Fruit fly (Drosophila melanogaster) whole organism, prepupa: Measurements from ENCODE around the gene amn.

Experiments
- CG10631 ChIP-seq: fragments of 200-800 bp; sonication (Bioruptor generic); optimal IDR thresholded peaks from 2 replicates; lab custom pipeline; 2016; ENCODE audit warnings: missing biosample characterization, missing genetic modification characterization
- CG11294 ChIP-seq: fragments of 200-800 bp; sonication (Bioruptor generic); IDR thresholded peaks from 2 replicates; pipeline ENCODE4 v1.3.6; 2022; ENCODE audit warnings: missing biosample characterization, missing genetic modification characterization
- CG11902 ChIP-seq: fragments of 200-800 bp; sonication (Bioruptor generic); optimal IDR thresholded peaks from 3 replicates; lab custom pipeline; 2016; ENCODE audit warnings: missing biosample characterization, missing genetic modification characterization
- CG1621 ChIP-seq: fragments of 200-800 bp; sonication (Bioruptor generic); optimal IDR thresholded peaks from 3 replicates; lab custom pipeline; 2018; ENCODE audit warnings: missing biosample characterization, mild to moderate bottlenecking, missing genetic modification characterization
- CG16779 ChIP-seq: fragments of 200-800 bp; sonication (Bioruptor generic); optimal IDR thresholded peaks from 3 replicates; lab custom pipeline; 2017; ENCODE audit warnings: missing biosample characterization, mild to moderate bottlenecking, missing genetic modification characterization
- CG3032 ChIP-seq: fragments of 200-800 bp; optimal IDR thresholded peaks from 2 replicates; lab custom pipeline; 2019; ENCODE audit warnings: missing biosample characterization, mild to moderate bottlenecking, missing genetic modification characterization, moderate library complexity
- CG31627 ChIP-seq: fragments of 200-800 bp; sonication (Bioruptor generic); optimal IDR thresholded peaks from 3 replicates; lab custom pipeline; 2016; ENCODE audit warnings: missing biosample characterization, missing genetic modification characterization
- CG32006 ChIP-seq: fragments of 200-800 bp; sonication (Bioruptor generic); optimal IDR thresholded peaks from 3 replicates; lab custom pipeline; 2017; ENCODE audit warnings: missing biosample characterization, mild to moderate bottlenecking, missing genetic modification characterization
- CG34406 ChIP-seq: fragments of 200-800 bp; sonication (Bioruptor generic); optimal IDR thresholded peaks from 3 replicates; lab custom pipeline; 2016; ENCODE audit warnings: missing biosample characterization, missing genetic modification characterization
- CG3919 ChIP-seq: fragments of 200-800 bp; sonication (Bioruptor generic); optimal IDR thresholded peaks from 3 replicates; lab custom pipeline; 2016; ENCODE audit warnings: missing biosample characterization, missing genetic modification characterization
- CG4318 ChIP-seq: fragments of 200-800 bp; sonication (Bioruptor generic); optimal IDR thresholded peaks from 3 replicates; lab custom pipeline; 2017; ENCODE audit warnings: missing biosample characterization, mild to moderate bottlenecking, missing genetic modification characterization
- CG6163 ChIP-seq: fragments of 200-800 bp; sonication (Bioruptor generic); IDR thresholded peaks from 3 replicates; pipeline ENCODE4 v1.3.6; 2022; ENCODE audit warnings: missing biosample characterization, missing genetic modification characterization
- CG6276 ChIP-seq: fragments of 200-800 bp; sonication (Bioruptor generic); optimal IDR thresholded peaks from 2 replicates; lab custom pipeline; 2017; ENCODE audit warnings: missing biosample characterization, mild to moderate bottlenecking, missing genetic modification characterization
- CG6792 ChIP-seq: fragments of 200-800 bp; sonication (Bioruptor generic); optimal IDR thresholded peaks from 3 replicates; lab custom pipeline; 2016; ENCODE audit warnings: missing biosample characterization, missing genetic modification characterization
- CG6808 ChIP-seq: fragments of 200-800 bp; sonication (Bioruptor generic); optimal IDR thresholded peaks from 3 replicates; lab custom pipeline; 2017; ENCODE audit warnings: missing biosample characterization, missing genetic modification characterization, mild to moderate bottlenecking, moderate library complexity, missing genetic modification reagents
- CG6854 ChIP-seq: fragments of 200-800 bp; sonication (Bioruptor generic); optimal IDR thresholded peaks from 2 replicates; lab custom pipeline; 2017; ENCODE audit warnings: missing biosample characterization, mild to moderate bottlenecking, missing genetic modification characterization
- CG7368 ChIP-seq: fragments of 200-800 bp; sonication (Bioruptor generic); optimal IDR thresholded peaks from 3 replicates; lab custom pipeline; 2016; ENCODE audit warnings: missing biosample characterization, missing genetic modification characterization
- CG8119 ChIP-seq: fragments of 200-800 bp; sonication (Bioruptor generic); IDR thresholded peaks from 3 replicates; pipeline ENCODE4 v1.3.6; 2022; ENCODE audit warnings: missing biosample characterization, missing genetic modification characterization
- CG8319 ChIP-seq: fragments of 200-800 bp; sonication (Bioruptor generic); optimal IDR thresholded peaks from 3 replicates; lab custom pipeline; 2016; ENCODE audit warnings: missing biosample characterization, missing genetic modification characterization
- CG9139 ChIP-seq: fragments of 200-800 bp; sonication (Bioruptor generic); optimal IDR thresholded peaks from 3 replicates; lab custom pipeline; 2017; ENCODE audit warnings: missing biosample characterization, mild to moderate bottlenecking, missing genetic modification characterization
- Eip75B ChIP-seq: fragments of 200-800 bp; sonication (Bioruptor generic); optimal IDR thresholded peaks from 3 replicates; lab custom pipeline; 2016; ENCODE audit warnings: missing biosample characterization, missing genetic modification characterization
- Eip78C ChIP-seq: fragments of 200-800 bp; sonication (Bioruptor generic); peaks from one replicate; lab custom pipeline; 2016; ENCODE audit warnings: missing biosample characterization, missing genetic modification characterization
- Eip93F ChIP-seq: fragments of 200-800 bp; sonication (Bioruptor generic); optimal IDR thresholded peaks from 2 replicates; lab custom pipeline; 2016; ENCODE audit warnings: missing biosample characterization, mild to moderate bottlenecking, missing genetic modification characterization
- Ets21C ChIP-seq: fragments of 200-800 bp; sonication (Bioruptor generic); optimal IDR thresholded peaks from 3 replicates; lab custom pipeline; 2016; ENCODE audit warnings: missing biosample characterization, missing genetic modification characterization
- Gug ChIP-seq: fragments of 200-800 bp; sonication (Bioruptor generic); IDR thresholded peaks from 2 replicates; pipeline ENCODE4 v1.3.6; 2022; ENCODE audit warnings: missing biosample characterization, missing genetic modification characterization
- Hr38 ChIP-seq: sonication (Bioruptor generic); optimal IDR thresholded peaks from 2 replicates; lab custom pipeline; 2016; ENCODE audit warnings: missing biosample characterization, missing genetic modification characterization
- Hr39 ChIP-seq: fragments of 200-800 bp; sonication (Bioruptor generic); optimal IDR thresholded peaks from 2 replicates; lab custom pipeline; 2016; ENCODE audit warnings: missing biosample characterization, missing genetic modification characterization
- Hr4 ChIP-seq: fragments of 200-800 bp; sonication (Bioruptor generic); optimal IDR thresholded peaks from 3 replicates; lab custom pipeline; 2016; ENCODE audit warnings: missing biosample characterization, missing genetic modification characterization
- Lpt ChIP-seq: fragments of 200-800 bp; sonication (Bioruptor generic); optimal IDR thresholded peaks from 3 replicates; lab custom pipeline; 2016; ENCODE audit warnings: missing biosample characterization, missing genetic modification characterization
- Met ChIP-seq: fragments of 200-800 bp; sonication (Bioruptor generic); optimal IDR thresholded peaks from 3 replicates; lab custom pipeline; 2016; ENCODE audit warnings: missing biosample characterization, missing genetic modification characterization
- Sox102F ChIP-seq: fragments of 200-800 bp; sonication (Bioruptor generic); optimal IDR thresholded peaks from 2 replicates; lab custom pipeline; 2016; ENCODE audit warnings: missing biosample characterization, mild to moderate bottlenecking, missing genetic modification characterization
- Sox14 ChIP-seq: fragments of 200-800 bp; sonication (Bioruptor generic); optimal IDR thresholded peaks from 3 replicates; lab custom pipeline; 2016; ENCODE audit warnings: missing biosample characterization, missing genetic modification characterization
- Sox15 ChIP-seq: fragments of 200-800 bp; sonication (Bioruptor generic); optimal IDR thresholded peaks from 3 replicates; lab custom pipeline; 2016; ENCODE audit warnings: missing biosample characterization, missing genetic modification characterization
- dsx ChIP-seq: fragments of 200-800 bp; optimal IDR thresholded peaks from 3 replicates; lab custom pipeline; 2019; ENCODE audit warnings: missing biosample characterization, mild to moderate bottlenecking, missing genetic modification characterization, moderate library complexity; ENCODE audit not compliant: poor library complexity, severe bottlenecking
- eg ChIP-seq: fragments of 200-800 bp; sonication (Bioruptor generic); IDR thresholded peaks from 3 replicates; pipeline ENCODE4 v1.3.6; 2022; ENCODE audit warnings: missing biosample characterization, missing genetic modification characterization
- esn ChIP-seq: fragments of 200-800 bp; sonication (Bioruptor generic); optimal IDR thresholded peaks from 2 replicates; lab custom pipeline; 2016; ENCODE audit warnings: missing biosample characterization, mild to moderate bottlenecking, missing genetic modification characterization, moderate library complexity
- fd59A ChIP-seq: fragments of 200-800 bp; sonication (Bioruptor generic); optimal IDR thresholded peaks from 2 replicates; lab custom pipeline; 2017; ENCODE audit warnings: missing biosample characterization, mild to moderate bottlenecking, missing genetic modification characterization, missing genetic modification reagents
- fd85E ChIP-seq: fragments of 200-800 bp; sonication (Bioruptor generic); optimal IDR thresholded peaks from 3 replicates; lab custom pipeline; 2016; ENCODE audit warnings: missing biosample characterization, missing genetic modification characterization
- fkh ChIP-seq: fragments of 200-800 bp; sonication (Bioruptor generic); optimal IDR thresholded peaks from 3 replicates; lab custom pipeline; 2017; ENCODE audit warnings: missing biosample characterization, mild to moderate bottlenecking, missing genetic modification characterization, moderate library complexity
- lz ChIP-seq: fragments of 200-800 bp; sonication (Bioruptor generic); optimal IDR thresholded peaks from 3 replicates; lab custom pipeline; 2016; ENCODE audit warnings: missing biosample characterization, missing genetic modification characterization
- net ChIP-seq: fragments of 200-800 bp; sonication (Bioruptor generic); optimal IDR thresholded peaks from 3 replicates; lab custom pipeline; 2016; ENCODE audit warnings: missing biosample characterization, missing genetic modification characterization
- salr ChIP-seq, 2 experiments: fragments of 200-800 bp; sonication (Bioruptor generic); optimal IDR thresholded peaks; 3 replicates each; lab custom pipeline; 2016 to 2018; ENCODE audit warnings: missing biosample characterization in 2 of 2, missing genetic modification characterization in 2 of 2, mild to moderate bottlenecking in 1 of 2
- ss ChIP-seq, 2 experiments: fragments of 200-800 bp; sonication (Bioruptor generic); optimal IDR thresholded peaks; 2 replicates in 1 of 2; 3 replicates in 1 of 2; lab custom pipeline; 2017 to 2018; ENCODE audit warnings: mild to moderate bottlenecking in 2 of 2, missing biosample characterization in 2 of 2, missing genetic modification characterization in 2 of 2, moderate library complexity in 1 of 2
- topi ChIP-seq: fragments of 200-800 bp; sonication (Bioruptor generic); optimal IDR thresholded peaks from 3 replicates; lab custom pipeline; 2016; ENCODE audit warnings: missing biosample characterization, missing genetic modification characterization
- vri ChIP-seq: fragments of 200-800 bp; sonication (Bioruptor generic); optimal IDR thresholded peaks from 3 replicates; lab custom pipeline; 2016; ENCODE audit warnings: missing biosample characterization, mild to moderate bottlenecking, missing genetic modification characterization

amn gene

DNA sequence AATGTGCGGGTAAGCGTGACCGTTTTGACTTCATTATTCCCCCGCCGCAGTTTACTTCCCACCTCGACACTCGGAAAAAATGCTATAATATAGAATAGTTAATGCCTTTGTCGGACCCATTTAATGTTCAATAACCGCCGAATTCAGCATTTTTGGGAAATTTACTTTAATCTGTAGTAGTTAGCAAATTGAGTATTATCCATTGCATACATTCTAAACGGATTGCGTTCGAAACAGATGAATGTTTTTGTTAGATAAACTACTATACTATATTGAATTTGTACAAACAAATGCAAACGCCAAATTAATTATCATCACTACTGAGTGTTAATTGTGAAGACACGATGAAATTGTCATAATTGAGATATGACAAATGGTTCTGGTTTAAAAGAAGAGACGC, 5.7 kb downstream of the amn start (continued):
- TF ChIP-seq fd59A (GFP tag; lab: Kevin White, UChicago) = no peak
- peak; percentile 35 for TF ChIP-seq CG4318 (GFP tag; lab: Kevin White, UChicago)
- no peak for TF ChIP-seq Hr38 (GFP tag; lab: Kevin White, UChicago)
- TF ChIP-seq CG6163 = no peak
- peak; percentile 25 for TF ChIP-seq net (GFP tag; lab: Kevin White, UChicago)
- TF ChIP-seq Hr4 (GFP tag; lab: Kevin White, UChicago) = peak; percentile 26
- no peak for TF ChIP-seq CG16779
- peak; percentile 18 for TF ChIP-seq CG3919
- TF ChIP-seq vri (GFP tag; lab: Kevin White, UChicago) = no peak
- TF ChIP-seq CG11902 (GFP tag; lab: Kevin White, UChicago) = no peak
- no peak for TF ChIP-seq ss (GFP tag; optimal IDR thresholded peaks at IDR 0.05; lab: Kevin White, UChicago)
- no peak for TF ChIP-seq CG8319 (GFP tag; lab: Kevin White, UChicago)
- TF ChIP-seq topi (GFP tag; lab: Kevin White, UChicago) = peak; percentile 7
- TF ChIP-seq lz (GFP tag; lab: Kevin White, UChicago) = peak; percentile 16
- 0 out of 2 replicates have a peak, but pooled peaks have one; percentile 9 for TF ChIP-seq Gug (GFP tag; lab: Robert Waterston, UW)
- peak; percentile 14 for TF ChIP-seq CG34406 (GFP tag; lab: Kevin White, UChicago)
- TF ChIP-seq CG32006 (GFP tag; lab: Kevin White, UChicago) = peak; percentile 69
- TF ChIP-seq Hr39 (GFP tag; lab: Kevin White, UChicago) = no peak
- no peak for TF ChIP-seq fd85E
- peak; percentile 0 for TF ChIP-seq Met (GFP tag; lab: Kevin White, UChicago)
- no peak for TF ChIP-seq Eip75B
- peak; percentile 21 for TF ChIP-seq Eip78C (GFP tag; lab: Kevin White, UChicago)
- TF ChIP-seq CG6808 (GFP tag; lab: Kevin White, UChicago) = peak; percentile 25
- no peak for TF ChIP-seq CG11294 (GFP tag; lab: Robert Waterston, UW)
- TF ChIP-seq Sox15 (GFP tag; lab: Kevin White, UChicago) = no peak
- TF ChIP-seq Lpt (GFP tag; lab: Kevin White, UChicago) = no peak

DNA sequence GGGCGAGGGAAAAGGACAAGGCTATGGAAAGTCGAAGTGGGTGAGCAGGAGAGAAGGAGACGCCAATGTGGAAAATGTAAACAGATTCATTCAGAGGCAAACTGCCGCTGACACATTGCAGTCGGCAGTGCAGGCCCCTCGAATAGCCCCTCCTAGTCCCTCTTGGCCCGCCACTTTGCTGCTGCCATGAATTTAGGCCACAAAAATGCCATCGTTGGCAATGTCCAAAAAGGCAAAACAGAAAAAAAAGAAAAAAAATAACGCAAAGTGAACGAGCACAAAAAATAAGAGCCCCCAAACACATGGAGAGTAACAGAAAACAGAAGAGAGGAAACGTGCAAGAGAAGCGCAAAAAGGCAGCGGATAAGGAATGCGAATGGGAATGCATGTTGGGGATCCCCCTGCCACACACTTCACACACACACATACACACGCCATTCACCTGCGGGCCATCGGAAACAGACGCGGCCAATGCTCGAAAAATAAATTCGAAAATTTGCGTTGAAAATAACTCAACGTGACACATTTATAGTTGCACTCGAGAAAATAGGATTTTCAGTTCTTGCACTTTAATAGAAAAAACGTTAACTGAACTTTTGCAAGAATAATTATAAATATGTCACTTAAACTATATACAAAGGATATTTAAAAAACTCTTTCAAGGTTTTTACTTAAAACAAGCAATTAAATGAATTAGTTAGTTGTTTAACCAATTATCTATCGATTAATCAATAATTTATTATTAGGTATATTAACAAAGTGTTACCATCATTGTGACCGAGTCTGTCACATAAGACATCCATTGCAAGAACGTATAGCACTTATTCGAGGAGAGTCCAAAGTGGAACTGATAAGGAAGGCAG, 11.3 kb downstream of the amn start:
- TF ChIP-seq Hr4 (GFP tag; lab: Kevin White, UChicago) = peak; percentile 43
- peak; percentile 33 for TF ChIP-seq CG6276 (GFP tag; lab: Kevin White, UChicago)
- TF ChIP-seq salr (GFP tag; optimal IDR thresholded peaks at IDR 0.05; lab: Kevin White, UChicago) = peak in 1 of 2 experiments; percentile 43
- no peak for TF ChIP-seq CG1621
- TF ChIP-seq CG9139 (GFP tag; lab: Kevin White, UChicago) = no peak
- TF ChIP-seq Sox102F (GFP tag; lab: Kevin White, UChicago) = peak; percentile 41
- TF ChIP-seq fkh (GFP tag; lab: Kevin White, UChicago) = no peak
- peak; percentile 67 for TF ChIP-seq esn
- TF ChIP-seq CG6854 (GFP tag; lab: Kevin White, UChicago) = no peak
- TF ChIP-seq Hr39 (GFP tag; lab: Kevin White, UChicago) = peak; percentile 30
- no peak for TF ChIP-seq Eip93F (GFP tag; lab: Kevin White, UChicago)
- peak; percentile 70 for TF ChIP-seq CG32006 (GFP tag; lab: Kevin White, UChicago)
- TF ChIP-seq Hr38 (GFP tag; lab: Kevin White, UChicago) = no peak
- TF ChIP-seq Sox14 (GFP tag; lab: Kevin White, UChicago) = peak; percentile 29
- TF ChIP-seq CG4318 (GFP tag; lab: Kevin White, UChicago) = peak; percentile 20
- peak; percentile 37 for TF ChIP-seq CG3919
- no peak for TF ChIP-seq fd85E
- peak; percentile 36 for TF ChIP-seq CG7368 (GFP tag; lab: Kevin White, UChicago)
- TF ChIP-seq Lpt (GFP tag; lab: Kevin White, UChicago) = no peak
- TF ChIP-seq CG16779 = no peak
- TF ChIP-seq CG31627 (GFP tag; lab: Kevin White, UChicago) = peak; percentile 12
- TF ChIP-seq CG8119 = peak; percentile 61
- peak; percentile 14 to 29 for TF ChIP-seq ss (GFP tag; optimal IDR thresholded peaks at IDR 0.05; lab: Kevin White, UChicago)
- TF ChIP-seq topi (GFP tag; lab: Kevin White, UChicago) = peak; percentile 58
- TF ChIP-seq Ets21C (GFP tag; lab: Kevin White, UChicago) = peak; percentile 3
- TF ChIP-seq CG6792 (GFP tag; lab: Kevin White, UChicago) = peak; percentile 46
- TF ChIP-seq CG34406 (GFP tag; lab: Kevin White, UChicago) = peak; percentile 61
- TF ChIP-seq CG6163 = peak; percentile 38; the same call in 1 of the 3 replicates
- no peak for TF ChIP-seq CG8319 (GFP tag; lab: Kevin White, UChicago)
- TF ChIP-seq Eip75B = peak; percentile 62
- peak; percentile 54 for TF ChIP-seq CG3032 (tag; lab: Kevin White, UChicago)
- TF ChIP-seq CG10631 (GFP tag; lab: Kevin White, UChicago) = peak; percentile 50
- TF ChIP-seq dsx (GFP tag; lab: Kevin White, UChicago) = peak; percentile 28
- TF ChIP-seq eg = peak; percentile 66
